Fruit fly (Drosophila melanogaster) whole organism, prepupa: ENCODE measurements around the gene CG6254.
A peak's percentile ranks its signal among the peaks of the same experiment; 100 is the strongest.

Source experiments
- CG31627 ChIP-seq: fragments of 200-800 bp; sonication (Bioruptor generic); optimal IDR thresholded peaks from 3 replicates; lab custom pipeline; 2016; ENCODE audit warnings: missing biosample characterization, missing genetic modification characterization
- CG34406 ChIP-seq: fragments of 200-800 bp; sonication (Bioruptor generic); optimal IDR thresholded peaks from 3 replicates; lab custom pipeline; 2016; ENCODE audit warnings: missing biosample characterization, missing genetic modification characterization
- CG8119 ChIP-seq: fragments of 200-800 bp; sonication (Bioruptor generic); IDR thresholded peaks from 3 replicates; pipeline ENCODE4 v1.3.6; 2022; ENCODE audit warnings: missing biosample characterization, missing genetic modification characterization
- Eip93F ChIP-seq: fragments of 200-800 bp; sonication (Bioruptor generic); optimal IDR thresholded peaks from 2 replicates; lab custom pipeline; 2016; ENCODE audit warnings: missing biosample characterization, mild to moderate bottlenecking, missing genetic modification characterization
- Gug ChIP-seq: fragments of 200-800 bp; sonication (Bioruptor generic); IDR thresholded peaks from 2 replicates; pipeline ENCODE4 v1.3.6; 2022; ENCODE audit warnings: missing biosample characterization, missing genetic modification characterization
- fkh ChIP-seq: fragments of 200-800 bp; sonication (Bioruptor generic); optimal IDR thresholded peaks from 3 replicates; lab custom pipeline; 2017; ENCODE audit warnings: missing biosample characterization, mild to moderate bottlenecking, missing genetic modification characterization, moderate library complexity
- net ChIP-seq: fragments of 200-800 bp; sonication (Bioruptor generic); optimal IDR thresholded peaks from 3 replicates; lab custom pipeline; 2016; ENCODE audit warnings: missing biosample characterization, missing genetic modification characterization
- salr ChIP-seq, 2 experiments: fragments of 200-800 bp; sonication (Bioruptor generic); optimal IDR thresholded peaks; 3 replicates each; lab custom pipeline; 2016 to 2018; ENCODE audit warnings: missing biosample characterization in 2 of 2, missing genetic modification characterization in 2 of 2, mild to moderate bottlenecking in 1 of 2
- vri ChIP-seq: fragments of 200-800 bp; sonication (Bioruptor generic); optimal IDR thresholded peaks from 3 replicates; lab custom pipeline; 2016; ENCODE audit warnings: missing biosample characterization, mild to moderate bottlenecking, missing genetic modification characterization

DNA sequence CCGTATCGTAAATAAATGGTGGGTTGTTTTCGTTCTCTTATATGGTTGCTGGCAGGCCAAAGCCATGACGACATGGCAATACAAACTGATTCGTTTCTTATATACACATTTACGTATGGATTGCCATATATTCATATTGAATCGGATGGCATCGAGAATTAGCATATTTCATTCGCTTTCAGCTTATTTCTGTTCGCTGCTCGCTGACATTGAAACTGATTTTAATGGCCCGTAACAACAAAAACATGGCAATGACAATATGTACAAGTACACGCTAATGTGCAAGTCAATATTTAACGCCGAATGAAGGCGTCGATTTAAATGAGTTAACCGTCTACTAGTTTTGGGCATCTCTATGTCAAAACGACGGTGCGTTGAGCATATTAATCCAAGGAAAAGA, 24.9 kb upstream of the CG6254 start:
- TF ChIP-seq fkh (GFP tag; lab: Kevin White, UChicago) (peak; percentile 78), net (GFP tag; lab: Kevin White, UChicago) (no peak), CG31627 (GFP tag; lab: Kevin White, UChicago) (no peak), vri (no peak), CG34406 (no peak), Gug (GFP tag; lab: Robert Waterston, UW) (no peak), CG8119 (GFP tag; lab: Robert Waterston, UW) (no peak), Eip93F (GFP tag; lab: Kevin White, UChicago) (no peak), salr (GFP tag; optimal IDR thresholded peaks at IDR 0.05; lab: Kevin White, UChicago) (no peak)
